Fruit fly (Drosophila melanogaster): ENCODE data around the gene CG34178.

Gene CG34178

dm6 chr2L:4458119-4459056 is 24.7 kb downstream of the CG34178 start, which contains the start of gene RpL27A (continued):
- peak; percentile 98 for TF ChIP-seq Med (GFP tag)
- TF ChIP-seq CG7928 (GFP tag; optimal IDR thresholded peaks at IDR 0.05) = peak; percentile 39
- TF ChIP-seq CG1233 (GFP tag; optimal IDR thresholded peaks at IDR 0.05) = peak; percentile 78
- peak; percentile 76 for TF ChIP-seq sug (tag; optimal IDR thresholded peaks at IDR 0.05)
- peak; percentile 37; the same call in 1 of the 3 replicates for TF ChIP-seq ase (GFP tag; IDR thresholded peaks at IDR 0.05)
- peak; percentile 43 to 66 for TF ChIP-seq bsh (GFP tag; optimal IDR thresholded peaks at IDR 0.05)
- TF ChIP-seq CG6683 (GFP tag; optimal IDR thresholded peaks at IDR 0.05) = peak; percentile 20
- no peak for TF ChIP-seq CG8765 (GFP tag; IDR thresholded peaks at IDR 0.05)
- peak; percentile 76 for TF ChIP-seq Sox102F (GFP tag; optimal IDR thresholded peaks at IDR 0.05)
- TF ChIP-seq CG12219 (GFP tag; optimal IDR thresholded peaks at IDR 0.05) = peak; percentile 79
- peak; percentile 82 for TF ChIP-seq sens (GFP tag)
- TF ChIP-seq Lhr (GFP tag; optimal IDR thresholded peaks at IDR 0.05) = peak; percentile 70
- TF ChIP-seq CG7963 (GFP tag; IDR thresholded peaks at IDR 0.05; ENCODE audit: partially characterized antibody) = no peak
- peak; percentile 81 for TF ChIP-seq kah (GFP tag; optimal IDR thresholded peaks at IDR 0.05)
- TF ChIP-seq GATAe (GFP tag; conservative IDR thresholded peaks at IDR 0.05) = peak; percentile 71
- TF ChIP-seq Drgx (GFP tag; IDR thresholded peaks at IDR 0.05) = no peak
- TF ChIP-seq lmd (GFP tag; IDR thresholded peaks at IDR 0.05) = peak; percentile 68
- peak; percentile 64 for TF ChIP-seq shn (GFP tag; optimal IDR thresholded peaks at IDR 0.05)
- TF ChIP-seq grau (tag; optimal IDR thresholded peaks at IDR 0.05) = peak; percentile 73
- peak; percentile 17 for TF ChIP-seq TFAM (GFP tag; optimal IDR thresholded peaks at IDR 0.05)
- peak; percentile 28; the same call in 1 of the 2 replicates for TF ChIP-seq Taf1 (GFP tag; IDR thresholded peaks at IDR 0.05)
- peak; percentile 78 for TF ChIP-seq CG8924 (tag; optimal IDR thresholded peaks at IDR 0.05)
- peak; percentile 67 for TF ChIP-seq CG30403 (GFP tag; optimal IDR thresholded peaks at IDR 0.05)
- TF ChIP-seq CG6689 (GFP tag; IDR thresholded peaks at IDR 0.05) = peak; percentile 73
- peak; percentile 44 for TF ChIP-seq p53 (GFP tag; optimal IDR thresholded peaks at IDR 0.05)
- no peak; the same call in 2 of the 3 replicates for TF ChIP-seq CG11560 (tag; IDR thresholded peaks at IDR 0.05)
- 0 out of 3 replicates have a peak, but pooled peaks have one; percentile 52 for TF ChIP-seq CG2889 (GFP tag; IDR thresholded peaks at IDR 0.05)
- TF ChIP-seq CG8089 (GFP tag; optimal IDR thresholded peaks at IDR 0.05) = peak; percentile 72
- TF ChIP-seq Bdp1 (GFP tag; optimal IDR thresholded peaks at IDR 0.05) = peak; percentile 56
- TF ChIP-seq CG7271 (tag; optimal IDR thresholded peaks at IDR 0.05) = peak; percentile 78
- TF ChIP-seq lov (optimal IDR thresholded peaks at IDR 0.05) = no peak
- peak; percentile 79; the same call in 2 of the 3 replicates for TF ChIP-seq lov (GFP tag; IDR thresholded peaks at IDR 0.05)
- no peak for TF ChIP-seq br (optimal IDR thresholded peaks at IDR 0.05)
- TF ChIP-seq CG13424 (tag; optimal IDR thresholded peaks at IDR 0.05) = peak; percentile 63
- TF ChIP-seq Awh (GFP tag; IDR thresholded peaks at IDR 0.05) = peak; percentile 88
- peak; percentile 78 for TF ChIP-seq dysf (GFP tag; IDR thresholded peaks at IDR 0.05)
- TF ChIP-seq z (GFP tag; IDR thresholded peaks at IDR 0.05) = no peak
- TF ChIP-seq vvl (GFP tag; IDR thresholded peaks at IDR 0.05) = peak; percentile 92
- TF ChIP-seq toy (GFP tag; IDR thresholded peaks at IDR 0.05) = no peak; the same call in 1 of the 2 replicates
- peak; percentile 66 for TF ChIP-seq CG6254 (GFP tag; optimal IDR thresholded peaks at IDR 0.05)
- peak; percentile 81 for TF ChIP-seq CoRest (tag; optimal IDR thresholded peaks at IDR 0.05)
- TF ChIP-seq CkIIα-i1 (GFP tag; IDR thresholded peaks at IDR 0.05) = peak; percentile 60; the same call in 1 of the 2 replicates
- peak; percentile 71 for TF ChIP-seq Jarid2 (GFP tag; optimal IDR thresholded peaks at IDR 0.05)
- TF ChIP-seq sr (GFP tag; IDR thresholded peaks at IDR 0.05) = peak; percentile 84
- peak; percentile 82 for TF ChIP-seq CG13775 (GFP tag; optimal IDR thresholded peaks at IDR 0.05)
- peak; percentile 68 for TF ChIP-seq unpg (GFP tag; optimal IDR thresholded peaks at IDR 0.05)
- TF ChIP-seq CG4404 (GFP tag; IDR thresholded peaks at IDR 0.05) = peak; percentile 13; the same call in 1 of the 2 replicates
- peak; percentile 85 for TF ChIP-seq CG15514 (GFP tag; optimal IDR thresholded peaks at IDR 0.05)
- TF ChIP-seq Ada2b (GFP tag; IDR thresholded peaks at IDR 0.05) = peak; percentile 56
